Worm (Caenorhabditis elegans) whole organism, L4/young adult: ENCODE measurements around the gene clec-210.

Source experiments
- W03F9.2 ChIP-seq: fragments of 150-350 bp; optimal IDR thresholded peaks from 2 replicates; lab custom pipeline; 2014; ENCODE audit warnings: missing biosample characterization, missing genetic modification characterization
- dao-5 ChIP-seq: sonication (generic microtip); optimal IDR thresholded peaks from 2 replicates; lab custom pipeline; 2016; ENCODE audit warnings: missing genotype, missing genetic modification characterization, moderate library complexity, missing compliant biosample characterization

ce11 chrV:3071548-3071947 lies 46.6 kb upstream of the clec-210 start, which contains the start of gene C50H11.13:
- TF ChIP-seq W03F9.2 (tag; lab: Kevin White, UChicago) (no peak), dao-5 (tag; lab: Kevin White, UChicago) (no peak)
